Worm (Caenorhabditis elegans) whole organism, mixed stage, embryonic: ENCODE results near the gene rnh-1.1.

Source experiments
- blmp-1 ChIP-seq: fragments of 150-350 bp; optimal IDR thresholded peaks from 2 replicates; lab custom pipeline; 2014; ENCODE audit warnings: missing biosample characterization, missing genetic modification characterization
- lin-13 ChIP-seq: fragments of 150-350 bp; optimal IDR thresholded peaks from 2 replicates; lab custom pipeline; 2014; ENCODE audit warnings: missing biosample characterization, missing genetic modification characterization
- mep-1 ChIP-seq: fragments of 150-350 bp; optimal IDR thresholded peaks from 2 replicates; lab custom pipeline; 2017; ENCODE audit warnings: missing biosample characterization, missing genetic modification reagents, missing genetic modification characterization, inconsistent platforms
- nhr-12 ChIP-seq: fragments of 150-350 bp; optimal IDR thresholded peaks from 2 replicates; lab custom pipeline; 2014; ENCODE audit warnings: missing biosample characterization, missing genetic modification characterization
- snpc-4 ChIP-seq: fragments of 150-350 bp; optimal IDR thresholded peaks from 2 replicates; lab custom pipeline; 2014; ENCODE audit warnings: missing biosample characterization, missing genetic modification characterization
- unc-39 ChIP-seq: fragments of 150-350 bp; optimal IDR thresholded peaks from 2 replicates; lab custom pipeline; 2014; ENCODE audit warnings: missing biosample characterization, missing genetic modification characterization
- unc-62 ChIP-seq: fragments of 150-350 bp; optimal IDR thresholded peaks from 2 replicates; lab custom pipeline; 2014; ENCODE audit warnings: missing biosample characterization, missing genetic modification reagents, missing genetic modification characterization
- zip-8 ChIP-seq: fragments of 150-350 bp; optimal IDR thresholded peaks from 2 replicates; lab custom pipeline; 2014; ENCODE audit warnings: missing biosample characterization, missing genetic modification characterization
- ztf-11 ChIP-seq: fragments of 150-350 bp; optimal IDR thresholded peaks from 2 replicates; lab custom pipeline; 2014; ENCODE audit warnings: missing biosample characterization, missing genetic modification characterization

DNA sequence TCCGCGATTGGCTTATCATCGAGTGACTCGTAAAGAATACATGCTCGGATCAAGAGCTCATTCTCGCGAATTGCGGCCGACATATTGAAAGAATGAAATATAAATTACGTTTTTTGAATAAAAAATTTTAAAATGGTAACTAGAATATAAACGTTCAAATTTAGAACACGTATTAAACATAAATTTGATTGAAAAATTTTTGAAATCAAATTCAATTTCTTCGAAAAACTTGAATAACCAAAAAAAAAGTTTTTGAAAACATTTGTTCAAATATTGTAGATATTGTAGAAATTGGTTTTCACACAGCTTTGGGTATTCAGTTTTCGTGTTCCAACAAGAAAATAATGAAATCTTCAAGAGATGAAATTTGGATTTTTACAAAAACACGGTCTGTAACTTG lies 22.5 kb downstream of the rnh-1.1 start, which contains the start of gene fbxa-224:
- no peak for TF ChIP-seq unc-62 (GFP tag; lab: Kevin White, UChicago)
- no peak for TF ChIP-seq zip-8 (tag; lab: Kevin White, UChicago)
- no peak for TF ChIP-seq lin-13 (tag; lab: Kevin White, UChicago)
- no peak for TF ChIP-seq ztf-11 (tag; lab: Kevin White, UChicago)
- TF ChIP-seq blmp-1 (tag; lab: Kevin White, UChicago) = no peak
- no peak for TF ChIP-seq mep-1 (tag; lab: Kevin White, UChicago)
- no peak for TF ChIP-seq unc-39 (tag; lab: Kevin White, UChicago)
- TF ChIP-seq nhr-12 (tag; lab: Kevin White, UChicago) = no peak
- no peak for TF ChIP-seq snpc-4
